Worm (Caenorhabditis elegans) whole organism, L4 larva: Measurements from ENCODE around the gene sdc-3.

Experiments
- F49E8.2 ChIP-seq: sonication (generic microtip); optimal IDR thresholded peaks from 2 replicates; lab custom pipeline; 2016; ENCODE audit warnings: missing compliant biosample characterization, mild to moderate bottlenecking, missing genetic modification characterization, borderline replicate concordance
- Y48G9A.11 ChIP-seq: fragments of 200-800 bp; sonication (Bioruptor generic); IDR thresholded peaks from 2 replicates; pipeline ENCODE4 v1.3.6; 2022; ENCODE audit warnings: missing genetic modification reagents, missing genetic modification characterization, missing compliant biosample characterization
- ama-1 ChIP-seq: fragments of 150-350 bp; optimal IDR thresholded peaks from 2 replicates; lab custom pipeline; 2014; ENCODE audit warnings: inconsistent platforms, mixed read lengths
- ces-1 ChIP-seq: fragments of 150-350 bp; sonication (generic microtip); optimal IDR thresholded peaks from 4 replicates; lab custom pipeline; 2014; ENCODE audit warnings: missing biosample characterization, missing genetic modification reagents, missing genetic modification characterization
- lin-13 ChIP-seq: fragments of 150-350 bp; optimal IDR thresholded peaks from 2 replicates; lab custom pipeline; 2014; ENCODE audit warnings: missing biosample characterization, missing genetic modification reagents, missing genetic modification characterization
- lin-15B ChIP-seq: fragments of 150-350 bp; sonication (generic microtip); optimal IDR thresholded peaks from 3 replicates; lab custom pipeline; 2014; ENCODE audit warnings: missing biosample characterization, missing genetic modification characterization
- nhr-11 ChIP-seq: fragments of 150-350 bp; optimal IDR thresholded peaks from 2 replicates; lab custom pipeline; 2014; ENCODE audit warnings: missing biosample characterization, missing genetic modification characterization
- nhr-77 ChIP-seq: fragments of 150-350 bp; optimal IDR thresholded peaks from 2 replicates; lab custom pipeline; 2014; ENCODE audit warnings: missing biosample characterization, missing genetic modification characterization
- pha-4 ChIP-seq, 2 experiments: fragments of 150-350 bp in 1 of 2; fragments of 200-800 bp in 1 of 2; sonication (Bioruptor generic) in 1 of 2; IDR thresholded peaks in 1 of 2; optimal IDR thresholded peaks in 1 of 2; 2 replicates each; pipeline versions ENCODE4 v1.3.6 to Lab custom; 2014 to 2022; ENCODE audit warnings: missing genetic modification characterization in 2 of 2, missing genetic modification reagents in 2 of 2, missing biosample characterization in 1 of 2, missing compliant biosample characterization in 1 of 2
- rbr-2 ChIP-seq: sonication (generic microtip); optimal IDR thresholded peaks from 2 replicates; lab custom pipeline; 2016; ENCODE audit warnings: missing genotype, missing genetic modification characterization, missing compliant biosample characterization
- skn-1 ChIP-seq: fragments of 150-350 bp; optimal IDR thresholded peaks from 2 replicates; lab custom pipeline; 2014; ENCODE audit warnings: missing biosample characterization, missing genetic modification characterization
- spr-1 ChIP-seq: sonication (generic microtip); optimal IDR thresholded peaks from 2 replicates; lab custom pipeline; 2016; ENCODE audit warnings: mild to moderate bottlenecking, missing genetic modification characterization, missing compliant biosample characterization
- zag-1 ChIP-seq: fragments of 150-350 bp; optimal IDR thresholded peaks from 2 replicates; lab custom pipeline; 2014; ENCODE audit warnings: missing biosample characterization, missing genetic modification characterization

DNA sequence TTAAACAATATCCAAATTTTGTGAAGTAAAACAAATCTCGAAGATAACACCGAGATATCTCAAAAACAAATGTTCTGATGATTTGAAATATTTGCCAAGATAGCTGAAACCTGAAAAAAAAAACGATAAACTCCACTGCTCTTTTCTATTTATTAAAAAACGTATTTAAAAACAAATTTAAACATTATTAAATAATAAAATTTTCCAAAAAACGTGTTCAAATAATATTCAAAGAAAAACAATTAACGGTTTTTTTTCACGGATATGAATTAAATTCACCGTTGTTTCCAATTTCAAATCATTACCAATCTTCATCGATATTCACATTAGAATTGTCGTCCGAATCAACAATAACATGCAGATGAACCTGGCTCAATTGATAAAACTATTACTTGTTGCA, 51.8 kb downstream of the sdc-3 start, which contains the start of gene irld-14:
- TF ChIP-seq ama-1 (lab: Kevin White, UChicago) = no peak
- TF ChIP-seq spr-1 (tag; lab: Kevin White, UChicago) = no peak
- no peak for TF ChIP-seq pha-4 (GFP tag; IDR thresholded peaks at IDR 0.05; lab: Robert Waterston, UW)
- TF ChIP-seq pha-4 (tag; optimal IDR thresholded peaks at IDR 0.05; lab: Kevin White, UChicago) = no peak
- TF ChIP-seq zag-1 (tag; lab: Kevin White, UChicago) = no peak
- no peak for TF ChIP-seq ces-1 (GFP tag; lab: Kevin White, UChicago)
- TF ChIP-seq Y48G9A.11 = no peak
- TF ChIP-seq nhr-11 (tag; lab: Kevin White, UChicago) = no peak
- no peak for TF ChIP-seq rbr-2 (tag; lab: Kevin White, UChicago)
- no peak for TF ChIP-seq nhr-77 (tag; lab: Kevin White, UChicago)
- TF ChIP-seq F49E8.2 (tag; lab: Kevin White, UChicago) = no peak
- no peak for TF ChIP-seq skn-1 (tag; lab: Kevin White, UChicago)
- no peak for TF ChIP-seq lin-13
- TF ChIP-seq lin-15B (tag; lab: Kevin White, UChicago) = no peak
